Fruit fly (Drosophila melanogaster): ENCODE measurements around the gene CG14297.

The CG14297 gene

DNA sequence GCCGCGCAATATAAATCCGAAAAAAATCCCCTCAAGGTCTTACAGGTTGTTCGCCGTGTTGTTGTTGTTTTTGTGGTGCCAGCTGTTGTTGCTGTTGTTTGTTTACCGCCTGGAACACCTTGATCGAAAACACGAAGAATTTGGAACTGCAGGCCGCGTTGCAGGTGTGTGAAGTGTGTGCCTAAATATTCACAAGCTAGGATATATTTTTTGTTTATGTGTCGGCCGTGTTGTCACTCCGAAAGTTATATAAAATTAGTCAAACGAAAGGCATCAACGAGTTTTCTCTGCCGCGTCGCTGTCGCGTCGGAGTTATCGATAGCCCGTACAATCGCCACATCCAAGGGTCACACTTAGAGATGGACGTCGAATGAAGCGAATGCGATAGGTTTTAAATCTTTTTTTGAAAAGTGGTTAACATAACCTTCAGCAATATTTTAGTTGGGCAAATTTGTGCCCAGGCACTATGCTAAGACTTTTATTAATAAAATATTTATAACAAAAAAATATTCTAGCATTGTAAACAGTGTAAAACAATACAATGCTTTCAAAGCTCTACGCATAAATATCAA lies 30.5 kb downstream of the CG14297 start, which contains the start of gene Mpc1:
Mpc1 (minus strand) TSS at position 314 of the 572 bp plus-strand sequence.
- no peak for TF ChIP-seq ttk (optimal IDR thresholded peaks at IDR 0.05)

- TF ChIP-seq Sin3A (optimal IDR thresholded peaks at IDR 0.05) (no peak), Myc (optimal IDR thresholded peaks at IDR 0.05) (no peak), h (optimal IDR thresholded peaks at IDR 0.05) (no peak), insv (optimal IDR thresholded peaks at IDR 0.05) (no peak), ttk (optimal IDR thresholded peaks at IDR 0.05) (no peak), psq (optimal IDR thresholded peaks at IDR 0.05) (no peak)
These were observed 31.2 kb downstream of the CG14297 start, which contains the start of gene CG42613 for dm6 chr3R:18928918-18929705. Gene CG42613 (plus strand): TSS chr3R:18929196.

DNA sequence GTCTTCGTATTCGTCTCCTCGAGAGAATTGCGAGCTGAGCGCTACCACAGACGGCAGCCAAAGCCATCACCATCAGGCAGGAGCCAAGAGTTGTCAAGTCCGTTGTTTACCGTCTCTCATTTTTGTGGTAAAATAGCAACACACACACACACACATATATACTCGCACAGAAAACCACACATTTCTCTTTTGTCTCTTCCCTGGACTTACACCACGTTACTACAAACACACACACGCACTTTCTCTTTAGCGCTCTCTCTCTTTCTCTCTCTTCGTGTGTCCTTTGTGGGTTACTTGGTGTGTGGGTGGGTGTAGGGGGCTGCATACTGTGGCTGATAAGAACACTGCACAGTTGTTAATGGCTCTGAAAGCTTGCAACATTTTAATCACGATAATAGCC lies 33.8 kb downstream of the CG14297 start:
- TF ChIP-seq Myc (optimal IDR thresholded peaks at IDR 0.05) (no peak), insv (optimal IDR thresholded peaks at IDR 0.05) (no peak), psq (optimal IDR thresholded peaks at IDR 0.05) (no peak), ttk (optimal IDR thresholded peaks at IDR 0.05) (no peak), Sin3A (optimal IDR thresholded peaks at IDR 0.05) (no peak), h (optimal IDR thresholded peaks at IDR 0.05) (no peak)

DNA sequence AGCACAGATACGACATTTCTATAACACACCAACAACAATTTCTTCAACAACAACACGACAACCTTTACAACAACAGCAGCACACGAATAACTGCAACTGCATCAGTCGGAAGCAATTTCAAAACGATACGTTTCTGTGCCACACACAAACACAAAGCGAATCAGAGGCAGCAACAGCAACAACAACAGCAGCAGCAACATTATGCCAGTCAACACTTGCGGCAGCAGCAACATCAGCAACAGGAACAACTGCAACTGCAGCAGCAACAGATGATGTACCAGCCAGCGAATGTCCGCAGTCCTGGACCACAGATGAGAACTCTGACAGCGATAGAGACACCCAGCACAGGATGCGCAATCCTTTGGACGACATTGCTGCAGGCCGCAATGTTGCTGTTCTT lies 49.4 kb downstream of the CG14297 start:
- TF ChIP-seq psq (optimal IDR thresholded peaks at IDR 0.05) (no peak), h (optimal IDR thresholded peaks at IDR 0.05) (no peak), insv (optimal IDR thresholded peaks at IDR 0.05) (no peak), ttk (optimal IDR thresholded peaks at IDR 0.05) (no peak), Myc (optimal IDR thresholded peaks at IDR 0.05) (no peak), Sin3A (optimal IDR thresholded peaks at IDR 0.05) (no peak)
